Worm (Caenorhabditis elegans) whole organism, late embryonic: Measurements from ENCODE around the gene set-13.

Source experiments
- C38D4.7 ChIP-seq: fragments of 200-800 bp; sonication (Bioruptor generic); optimal IDR thresholded peaks from 2 replicates; lab custom pipeline; 2018; ENCODE audit warnings: mild to moderate bottlenecking, missing genetic modification characterization, moderate library complexity, missing compliant biosample characterization
- K02D7.2 ChIP-seq: sonication (generic microtip); optimal IDR thresholded peaks from 2 replicates; lab custom pipeline; 2017; ENCODE audit warnings: mild to moderate bottlenecking, missing genetic modification characterization, missing compliant biosample characterization
- K09A11.1 ChIP-seq: sonication (generic microtip); optimal IDR thresholded peaks from 2 replicates; lab custom pipeline; 2017; ENCODE audit warnings: antibody characterized with exemption, mild to moderate bottlenecking, missing genetic modification characterization, missing compliant biosample characterization; ENCODE audit not compliant: insufficient read depth
- Y22D7AL.16 ChIP-seq: sonication (generic microtip); optimal IDR thresholded peaks from 2 replicates; lab custom pipeline; 2016; ENCODE audit warnings: missing genetic modification characterization, missing compliant biosample characterization
- ceh-14 ChIP-seq: sonication (generic microtip); optimal IDR thresholded peaks from 2 replicates; lab custom pipeline; 2016; ENCODE audit warnings: missing genotype, missing genetic modification characterization, missing compliant biosample characterization
- ceh-22 ChIP-seq: sonication (generic microtip); optimal IDR thresholded peaks from 2 replicates; lab custom pipeline; 2017; ENCODE audit warnings: missing biosample characterization, missing genetic modification characterization
- ceh-24 ChIP-seq: sonication (generic microtip); optimal IDR thresholded peaks from 2 replicates; lab custom pipeline; 2016; ENCODE audit warnings: mild to moderate bottlenecking, missing genetic modification characterization, missing compliant biosample characterization
- ceh-31 ChIP-seq: sonication (generic microtip); optimal IDR thresholded peaks from 2 replicates; lab custom pipeline; 2016; ENCODE audit warnings: missing genetic modification characterization, missing compliant biosample characterization
- ceh-48 ChIP-seq: sonication (generic microtip); optimal IDR thresholded peaks from 2 replicates; lab custom pipeline; 2016; ENCODE audit warnings: missing genetic modification characterization, inconsistent platforms, missing compliant biosample characterization
- dmd-4 ChIP-seq: sonication (generic microtip); optimal IDR thresholded peaks from 2 replicates; lab custom pipeline; 2016; ENCODE audit warnings: borderline replicate concordance, missing genetic modification characterization, missing compliant biosample characterization
- ets-4 ChIP-seq: sonication (generic microtip); optimal IDR thresholded peaks from 2 replicates; lab custom pipeline; 2016; ENCODE audit warnings: missing genetic modification characterization, missing compliant biosample characterization
- eyg-1 ChIP-seq: sonication (generic microtip); optimal IDR thresholded peaks from 2 replicates; lab custom pipeline; 2016; ENCODE audit warnings: missing genotype, missing genetic modification characterization, missing compliant biosample characterization
- fkh-6 ChIP-seq: sonication (generic microtip); optimal IDR thresholded peaks from 2 replicates; lab custom pipeline; 2016; ENCODE audit warnings: missing genetic modification characterization, missing compliant biosample characterization
- gmeb-2 ChIP-seq: sonication (generic microtip); optimal IDR thresholded peaks from 2 replicates; lab custom pipeline; 2016; ENCODE audit warnings: missing genetic modification characterization, inconsistent platforms, missing compliant biosample characterization
- hlh-13 ChIP-seq: fragments of 200-800 bp; sonication (Bioruptor generic); optimal IDR thresholded peaks from 2 replicates; lab custom pipeline; 2018; ENCODE audit warnings: mild to moderate bottlenecking, missing genetic modification characterization, missing compliant biosample characterization
- hlh-30 ChIP-seq: sonication (generic microtip); optimal IDR thresholded peaks from 2 replicates; lab custom pipeline; 2017; ENCODE audit warnings: antibody characterized with exemption, missing genetic modification characterization, missing compliant biosample characterization; ENCODE audit not compliant: insufficient read depth
- hlh-6 ChIP-seq: sonication (generic microtip); optimal IDR thresholded peaks from 2 replicates; lab custom pipeline; 2016; ENCODE audit warnings: missing genotype, missing genetic modification characterization, missing compliant biosample characterization
- lim-6 ChIP-seq: sonication (generic microtip); optimal IDR thresholded peaks from 2 replicates; lab custom pipeline; 2016; ENCODE audit warnings: missing genetic modification characterization, missing compliant biosample characterization
- lin-11 ChIP-seq: fragments of 200-800 bp; sonication (Bioruptor generic); optimal IDR thresholded peaks from 2 replicates; lab custom pipeline; 2018; ENCODE audit warnings: mild to moderate bottlenecking, missing genetic modification characterization, missing compliant biosample characterization
- madf-2 ChIP-seq: sonication (generic microtip); optimal IDR thresholded peaks from 2 replicates; lab custom pipeline; 2017; ENCODE audit warnings: missing genetic modification characterization, missing compliant biosample characterization
- nfya-1 ChIP-seq: sonication (generic microtip); optimal IDR thresholded peaks from 2 replicates; lab custom pipeline; 2017; ENCODE audit warnings: missing genetic modification characterization, mild to moderate bottlenecking, missing compliant biosample characterization, antibody characterized with exemption, moderate library complexity
- nhr-11 ChIP-seq: fragments of 150-350 bp; optimal IDR thresholded peaks from 2 replicates; lab custom pipeline; 2014; ENCODE audit warnings: missing biosample characterization, missing genetic modification characterization
- nhr-232 ChIP-seq: sonication (generic microtip); optimal IDR thresholded peaks from 2 replicates; lab custom pipeline; 2016; ENCODE audit warnings: missing genetic modification characterization, missing compliant biosample characterization
- odd-2 ChIP-seq: sonication (generic microtip); optimal IDR thresholded peaks from 2 replicates; lab custom pipeline; 2017; ENCODE audit warnings: antibody characterized with exemption, mild to moderate bottlenecking, missing genetic modification characterization, missing compliant biosample characterization
- pag-3 ChIP-seq: sonication (generic microtip); optimal IDR thresholded peaks from 2 replicates; lab custom pipeline; 2016; ENCODE audit warnings: missing compliant biosample characterization, missing genetic modification characterization, borderline replicate concordance
- pax-1 ChIP-seq: fragments of 150-350 bp; optimal IDR thresholded peaks from 2 replicates; lab custom pipeline; 2014; ENCODE audit warnings: missing biosample characterization, missing genetic modification characterization
- pros-1 ChIP-seq: fragments of 150-350 bp; optimal IDR thresholded peaks from 2 replicates; lab custom pipeline; 2014; ENCODE audit warnings: missing biosample characterization, missing genetic modification reagents, missing genetic modification characterization
- sdc-2 ChIP-seq: sonication (generic microtip); optimal IDR thresholded peaks from 2 replicates; lab custom pipeline; 2016; ENCODE audit warnings: missing genotype, missing genetic modification characterization, missing compliant biosample characterization
- sox-2 ChIP-seq: fragments of 200-800 bp; sonication (Bioruptor generic); IDR thresholded peaks from 2 replicates; pipeline ENCODE4 v1.3.6; 2022; ENCODE audit warnings: missing genetic modification reagents, missing genetic modification characterization, missing compliant biosample characterization
- ttx-3 ChIP-seq: sonication (generic microtip); optimal IDR thresholded peaks from 2 replicates; lab custom pipeline; 2016; ENCODE audit warnings: missing genetic modification reagents, missing genetic modification characterization, missing compliant biosample characterization
- unc-42 ChIP-seq: sonication (generic microtip); optimal IDR thresholded peaks from 2 replicates; lab custom pipeline; 2016; ENCODE audit warnings: missing genotype, missing genetic modification characterization, missing compliant biosample characterization
- unc-55 ChIP-seq: sonication (generic microtip); optimal IDR thresholded peaks from 2 replicates; lab custom pipeline; 2017; ENCODE audit warnings: missing biosample characterization, missing genetic modification reagents, missing genetic modification characterization
- unc-86 ChIP-seq: sonication (generic microtip); optimal IDR thresholded peaks from 2 replicates; lab custom pipeline; 2016; ENCODE audit warnings: missing genetic modification characterization, missing compliant biosample characterization
- ztf-16 ChIP-seq: sonication (generic microtip); optimal IDR thresholded peaks from 2 replicates; lab custom pipeline; 2017; ENCODE audit warnings: missing genetic modification characterization, missing compliant biosample characterization

Gene set-13

DNA sequence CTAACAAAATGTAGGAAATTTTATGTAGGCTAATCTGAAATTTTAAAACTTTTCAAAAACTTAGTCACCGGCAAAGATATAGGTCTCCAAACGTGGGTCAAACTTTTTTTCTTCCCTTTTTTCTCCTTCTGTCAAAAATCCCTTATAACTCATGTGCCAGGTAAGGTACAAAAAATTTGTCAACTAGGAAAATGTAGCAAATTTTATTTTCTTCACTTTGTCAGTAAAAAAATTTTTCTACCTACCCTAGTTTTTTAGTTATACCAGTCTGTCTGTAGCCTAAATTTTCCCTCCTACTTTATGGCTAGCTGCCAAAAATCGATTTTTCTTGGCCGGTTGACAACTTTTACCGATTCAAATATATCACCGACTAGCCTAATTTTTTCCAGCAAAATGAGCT is at the start of gene set-13:
TSS of gene set-13 (plus strand) at position 301 of the 400 bp plus-strand sequence.
- TF ChIP-seq unc-55 (GFP tag; lab: Kevin White, UChicago): no peak
- no peak for TF ChIP-seq dmd-4 (tag; lab: Kevin White, UChicago)
- no peak for TF ChIP-seq C38D4.7 (GFP tag; lab: Kevin White, UChicago)
- no peak for TF ChIP-seq K02D7.2 (tag; lab: Kevin White, UChicago)
- no peak for TF ChIP-seq ceh-48 (tag; lab: Kevin White, UChicago)
- TF ChIP-seq ttx-3 (tag; lab: Kevin White, UChicago): no peak
- no peak for TF ChIP-seq sox-2 (GFP tag; lab: Robert Waterston, UW)
- no peak for TF ChIP-seq gmeb-2 (tag; lab: Kevin White, UChicago)
- TF ChIP-seq pag-3 (tag; lab: Kevin White, UChicago): no peak
- no peak for TF ChIP-seq nhr-232 (tag; lab: Kevin White, UChicago)
- no peak for TF ChIP-seq hlh-30 (tag; lab: Kevin White, UChicago)
- TF ChIP-seq nfya-1 (tag; lab: Kevin White, UChicago): no peak
- TF ChIP-seq, all 69 proteins: peak for 0

- TF ChIP-seq pros-1 (tag; lab: Kevin White, UChicago) (no peak), ttx-3 (tag; lab: Kevin White, UChicago) (no peak), lin-11 (tag; lab: Kevin White, UChicago) (no peak), ets-4 (tag; lab: Kevin White, UChicago) (no peak), sdc-2 (tag; lab: Kevin White, UChicago) (no peak), lim-6 (no peak), pax-1 (tag; lab: Kevin White, UChicago) (no peak), fkh-6 (tag; lab: Kevin White, UChicago) (no peak), K02D7.2 (tag; lab: Kevin White, UChicago) (no peak), unc-86 (tag; lab: Kevin White, UChicago) (no peak), ceh-14 (no peak), madf-2 (tag; lab: Kevin White, UChicago) (no peak), Y22D7AL.16 (no peak), ceh-22 (tag; lab: Kevin White, UChicago) (no peak), ztf-16 (no peak), ceh-24 (tag; lab: Kevin White, UChicago) (no peak), eyg-1 (tag; lab: Kevin White, UChicago) (no peak), gmeb-2 (tag; lab: Kevin White, UChicago) (no peak), hlh-6 (no peak)
- TF ChIP-seq, all 69 proteins: peak for 0
Observed at ce11 chrII:2769021-2769420, 47.8 kb upstream of the set-13 start, which contains the start of gene F08D12.7. F08D12.7 (minus strand) TSS chrII:2769121.

DNA sequence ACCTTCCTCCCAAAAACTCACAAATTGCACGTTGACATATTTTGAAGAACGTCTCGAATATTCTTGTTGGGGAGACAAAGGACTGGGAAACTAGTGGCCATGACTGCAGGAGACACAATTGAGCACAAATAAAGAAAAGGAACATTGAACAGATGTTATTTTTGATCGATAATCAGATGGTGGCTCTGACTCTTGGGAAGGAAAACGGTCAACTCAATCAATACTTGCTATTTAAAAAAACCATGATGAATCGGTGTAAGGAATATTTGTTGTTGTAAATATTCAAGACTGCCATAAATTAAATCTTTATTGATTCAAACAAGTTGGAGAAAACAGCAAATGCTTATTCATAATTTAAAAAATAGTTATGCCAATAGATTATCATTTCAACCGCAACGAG is 46.0 kb upstream of the set-13 start, which contains the start of gene fbxb-105:
TSS of gene fbxb-105 (minus strand) at position 101 of the 400 bp plus-strand sequence.
- TF ChIP-seq lin-11 (tag; lab: Kevin White, UChicago) (no peak), unc-42 (tag; lab: Kevin White, UChicago) (no peak), K09A11.1 (tag; lab: Kevin White, UChicago) (no peak), ceh-31 (tag; lab: Kevin White, UChicago) (no peak), hlh-13 (GFP tag; lab: Kevin White, UChicago) (no peak)
- TF ChIP-seq, all 69 proteins: peak for 0

- TF ChIP-seq odd-2 (no peak), hlh-30 (tag; lab: Kevin White, UChicago) (no peak), Y22D7AL.16 (no peak), nhr-11 (tag; lab: Kevin White, UChicago) (no peak), hlh-6 (no peak)
Observed at ce11 chrII:2772166-2772565, 44.6 kb upstream of the set-13 start, which contains the start of gene sdz-10. sdz-10 (minus strand) TSS chrII:2772266.
